Worm (Caenorhabditis elegans) whole organism, L2 larva: ENCODE data around the gene M03D4.3.

ENCODE experiments used
- aly-2 ChIP-seq: fragments of 150-350 bp; optimal IDR thresholded peaks from 2 replicates; lab custom pipeline; 2014; ENCODE audit warnings: missing biosample characterization, missing genetic modification characterization
- elt-3 ChIP-seq: sonication (generic microtip); optimal IDR thresholded peaks from 2 replicates; lab custom pipeline; 2017; ENCODE audit warnings: missing biosample characterization, missing genetic modification characterization
- lin-11 ChIP-seq: fragments of 150-350 bp; sonication (generic microtip); optimal IDR thresholded peaks from 2 replicates; lab custom pipeline; 2014; ENCODE audit warnings: missing biosample characterization, missing genetic modification characterization, inconsistent platforms, mixed read lengths
- lin-39 ChIP-seq: fragments of 150-350 bp; optimal IDR thresholded peaks from 2 replicates; lab custom pipeline; 2014; ENCODE audit warnings: missing biosample characterization, missing genetic modification reagents, missing genetic modification characterization
- mab-5 ChIP-seq: fragments of 150-350 bp; optimal IDR thresholded peaks from 2 replicates; lab custom pipeline; 2014; ENCODE audit warnings: missing biosample characterization, missing genetic modification characterization

DNA sequence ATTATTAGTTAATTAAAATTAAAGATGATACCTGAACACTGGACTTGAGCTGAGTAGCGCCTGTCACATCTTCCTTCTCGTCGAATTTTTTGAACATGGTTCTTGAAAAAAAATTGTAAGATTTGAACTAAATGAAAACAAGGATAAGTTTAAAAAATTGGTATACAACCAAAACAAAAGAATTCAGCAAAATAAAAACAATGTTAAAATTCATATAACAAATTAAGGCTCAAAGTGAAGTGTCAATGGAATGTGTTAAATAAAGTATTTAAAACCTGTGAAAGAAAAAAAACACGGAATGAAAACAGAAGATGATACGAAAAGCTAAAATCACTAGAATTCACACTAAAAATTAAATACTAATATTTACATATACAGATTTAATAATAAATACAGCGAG lies 43.1 kb upstream of the M03D4.3 start, which contains the start of gene C11D2.7:
- TF ChIP-seq mab-5 (tag; lab: Kevin White, UChicago), result no peak
- no peak for TF ChIP-seq lin-39 (tag; lab: Kevin White, UChicago)
- TF ChIP-seq aly-2 (tag; lab: Kevin White, UChicago), result no peak
- TF ChIP-seq elt-3 (tag; lab: Kevin White, UChicago), result no peak
- no peak for TF ChIP-seq lin-11 (tag; lab: Kevin White, UChicago)
